Worm (Caenorhabditis elegans) whole organism, L1 larva: ENCODE data around the gene mcp-1.

Experiments used
- C04F5.9 ChIP-seq: sonication (generic microtip); optimal IDR thresholded peaks from 2 replicates; lab custom pipeline; 2016; ENCODE audit warnings: missing genetic modification characterization, missing compliant biosample characterization
- Y116A8C.19 ChIP-seq: sonication (generic microtip); optimal IDR thresholded peaks from 2 replicates; lab custom pipeline; 2016; ENCODE audit warnings: missing compliant biosample characterization, missing genetic modification characterization, borderline replicate concordance
- aha-1 ChIP-seq: fragments of 150-350 bp; optimal IDR thresholded peaks from 2 replicates; lab custom pipeline; 2014; ENCODE audit warnings: missing biosample characterization, missing genetic modification characterization
- aly-2 ChIP-seq: fragments of 150-350 bp; optimal IDR thresholded peaks from 2 replicates; lab custom pipeline; 2014; ENCODE audit warnings: missing biosample characterization, missing genetic modification characterization
- ama-1 ChIP-seq: fragments of 150-350 bp; optimal IDR thresholded peaks from 2 replicates; lab custom pipeline; 2014
- ceh-8 ChIP-seq: fragments of 200-800 bp; sonication (Bioruptor generic); optimal IDR thresholded peaks from 2 replicates; lab custom pipeline; 2018; ENCODE audit warnings: mild to moderate bottlenecking, missing genetic modification characterization, moderate library complexity, missing compliant biosample characterization
- ceh-90 ChIP-seq: sonication (generic microtip); optimal IDR thresholded peaks from 2 replicates; lab custom pipeline; 2016; ENCODE audit warnings: missing genetic modification characterization, missing compliant biosample characterization
- dsc-1 ChIP-seq: sonication (generic microtip); optimal IDR thresholded peaks from 2 replicates; lab custom pipeline; 2016; ENCODE audit warnings: mild to moderate bottlenecking, missing genetic modification characterization, missing compliant biosample characterization
- efl-1 ChIP-seq, 4 experiments: fragments of 150-350 bp; optimal IDR thresholded peaks in 3 of 4; peaks in 1 of 4; 1 replicate in 1 of 4; 2 replicates in 3 of 4; lab custom pipeline; 2014; ENCODE audit warnings: missing biosample characterization in 2 of 4, missing genetic modification characterization in 2 of 4, missing genetic modification reagents in 2 of 4
- egl-13 ChIP-seq: sonication (generic microtip); optimal IDR thresholded peaks from 2 replicates; lab custom pipeline; 2016; ENCODE audit warnings: missing genotype, missing genetic modification reagents, missing genetic modification characterization, missing compliant biosample characterization
- egl-27 ChIP-seq, 2 experiments: fragments of 150-350 bp in 1 of 2; sonication (generic microtip); optimal IDR thresholded peaks; 3 replicates each; lab custom pipeline; 2017 to 2018; ENCODE audit warnings: missing biosample characterization in 2 of 2, missing genetic modification characterization in 2 of 2, missing genetic modification reagents in 2 of 2
- elt-2 ChIP-seq: sonication (generic microtip); optimal IDR thresholded peaks from 2 replicates; lab custom pipeline; 2016; ENCODE audit warnings: missing genetic modification characterization, mild to moderate bottlenecking, inconsistent platforms, missing compliant biosample characterization, missing genetic modification reagents
- elt-3 ChIP-seq, 6 experiments: fragments of 150-350 bp in 1 of 6; sonication (generic microtip); optimal IDR thresholded peaks; 2 replicates each; lab custom pipeline; 2017 to 2018; ENCODE audit warnings: missing biosample characterization in 6 of 6, missing genetic modification characterization in 6 of 6, inconsistent platforms in 1 of 6
- fkh-4 ChIP-seq: sonication (generic microtip); optimal IDR thresholded peaks from 2 replicates; lab custom pipeline; 2016; ENCODE audit warnings: missing compliant biosample characterization, missing genetic modification characterization, borderline replicate concordance
- fos-1 ChIP-seq: fragments of 150-350 bp; optimal IDR thresholded peaks from 2 replicates; lab custom pipeline; 2014; ENCODE audit warnings: missing biosample characterization, missing genetic modification characterization
- hlh-17 ChIP-seq: fragments of 200-800 bp; sonication (Bioruptor generic); optimal IDR thresholded peaks from 2 replicates; lab custom pipeline; 2018; ENCODE audit warnings: missing genetic modification characterization, mild to moderate bottlenecking, missing compliant biosample characterization, moderate library complexity, borderline replicate concordance
- hlh-4 ChIP-seq: sonication (generic microtip); optimal IDR thresholded peaks from 2 replicates; lab custom pipeline; 2016; ENCODE audit warnings: mild to moderate bottlenecking, missing genetic modification characterization, missing compliant biosample characterization
- hpl-2 ChIP-seq: fragments of 150-350 bp; optimal IDR thresholded peaks from 2 replicates; lab custom pipeline; 2014; ENCODE audit warnings: missing biosample characterization, missing genetic modification reagents, missing genetic modification characterization
- lin-13 ChIP-seq: fragments of 150-350 bp; optimal IDR thresholded peaks from 2 replicates; lab custom pipeline; 2014; ENCODE audit warnings: missing biosample characterization, missing genetic modification reagents, missing genetic modification characterization
- lin-15B ChIP-seq: fragments of 150-350 bp; sonication (generic microtip); optimal IDR thresholded peaks from 3 replicates; lab custom pipeline; 2014; ENCODE audit warnings: missing biosample characterization, missing genetic modification characterization
- mdl-1 ChIP-seq, 2 experiments: fragments of 150-350 bp; optimal IDR thresholded peaks; 2 replicates each; lab custom pipeline; 2014 to 2017; ENCODE audit warnings: missing biosample characterization in 2 of 2, missing genetic modification characterization in 2 of 2, inconsistent platforms in 1 of 2
- nhr-11 ChIP-seq: fragments of 150-350 bp; optimal IDR thresholded peaks from 2 replicates; lab custom pipeline; 2014; ENCODE audit warnings: missing biosample characterization, missing genetic modification characterization
- nhr-20 ChIP-seq: sonication (generic microtip); optimal IDR thresholded peaks from 2 replicates; lab custom pipeline; 2016; ENCODE audit warnings: mild to moderate bottlenecking, missing genetic modification characterization, missing compliant biosample characterization
- nhr-47 ChIP-seq: sonication (generic microtip); optimal IDR thresholded peaks from 2 replicates; lab custom pipeline; 2016; ENCODE audit warnings: mild to moderate bottlenecking, missing genetic modification characterization, moderate library complexity, missing compliant biosample characterization
- nhr-71 ChIP-seq: sonication (generic microtip); optimal IDR thresholded peaks from 2 replicates; lab custom pipeline; 2016; ENCODE audit warnings: mild to moderate bottlenecking, missing genetic modification characterization, moderate library complexity, missing compliant biosample characterization
- nhr-77 ChIP-seq: fragments of 150-350 bp; optimal IDR thresholded peaks from 2 replicates; lab custom pipeline; 2014; ENCODE audit warnings: missing biosample characterization, missing genetic modification characterization
- nhr-90 ChIP-seq: sonication (generic microtip); optimal IDR thresholded peaks from 2 replicates; lab custom pipeline; 2016; ENCODE audit warnings: mild to moderate bottlenecking, missing genetic modification characterization, missing compliant biosample characterization; ENCODE audit not compliant: poor library complexity
- pag-3 ChIP-seq: sonication (generic microtip); optimal IDR thresholded peaks from 2 replicates; lab custom pipeline; 2017; ENCODE audit warnings: missing genetic modification characterization, mild to moderate bottlenecking, missing compliant biosample characterization, antibody characterized with exemption, borderline replicate concordance; ENCODE audit not compliant: insufficient read depth
- pax-3 ChIP-seq: fragments of 200-800 bp; sonication (Bioruptor generic); optimal IDR thresholded peaks from 2 replicates; lab custom pipeline; 2018; ENCODE audit warnings: mild to moderate bottlenecking, missing genetic modification characterization, moderate library complexity, missing compliant biosample characterization
- rnt-1 ChIP-seq: sonication (generic microtip); optimal IDR thresholded peaks from 2 replicates; lab custom pipeline; 2016; ENCODE audit warnings: mild to moderate bottlenecking, missing genetic modification characterization, moderate library complexity, missing compliant biosample characterization
- skn-1 ChIP-seq: fragments of 150-350 bp; optimal IDR thresholded peaks from 2 replicates; lab custom pipeline; 2014; ENCODE audit warnings: missing biosample characterization, missing genetic modification characterization
- snpc-4 ChIP-seq: fragments of 150-350 bp; optimal IDR thresholded peaks from 2 replicates; lab custom pipeline; 2014; ENCODE audit warnings: missing biosample characterization, missing genetic modification characterization
- snu-23 ChIP-seq: sonication (generic microtip); optimal IDR thresholded peaks from 2 replicates; lab custom pipeline; 2016; ENCODE audit warnings: missing genetic modification characterization, missing compliant biosample characterization
- sup-37 ChIP-seq: fragments of 200-800 bp; sonication (Bioruptor generic); optimal IDR thresholded peaks from 2 replicates; lab custom pipeline; 2018; ENCODE audit warnings: mild to moderate bottlenecking, missing genetic modification characterization, missing compliant biosample characterization
- swsn-7 ChIP-seq: sonication (generic microtip); optimal IDR thresholded peaks from 2 replicates; lab custom pipeline; 2016; ENCODE audit warnings: missing genetic modification characterization, missing compliant biosample characterization
- tbx-2 ChIP-seq: sonication (generic microtip); optimal IDR thresholded peaks from 2 replicates; lab custom pipeline; 2016; ENCODE audit warnings: missing genetic modification characterization, missing compliant biosample characterization
- unc-130 ChIP-seq: fragments of 150-350 bp; optimal IDR thresholded peaks from 2 replicates; lab custom pipeline; 2017; ENCODE audit warnings: missing biosample characterization, missing genetic modification characterization, inconsistent platforms
- unc-62 ChIP-seq: fragments of 150-350 bp; optimal IDR thresholded peaks from 2 replicates; lab custom pipeline; 2014; ENCODE audit warnings: missing biosample characterization, missing genetic modification reagents, missing genetic modification characterization
- unc-98 ChIP-seq: fragments of 200-800 bp; sonication (Bioruptor generic); IDR thresholded peaks from 2 replicates; pipeline ENCODE4 v1.3.6; 2022; ENCODE audit warnings: missing genetic modification characterization, missing compliant biosample characterization
- xbp-1 ChIP-seq: sonication (generic microtip); optimal IDR thresholded peaks from 2 replicates; lab custom pipeline; 2016; ENCODE audit warnings: missing genetic modification characterization, missing compliant biosample characterization
- ztf-11 ChIP-seq, 2 experiments: sonication (generic microtip); optimal IDR thresholded peaks; 2 replicates each; lab custom pipeline; 2016 to 2017; ENCODE audit warnings: missing genetic modification characterization in 2 of 2, missing biosample characterization in 1 of 2, missing compliant biosample characterization in 1 of 2
- ztf-4 ChIP-seq: fragments of 150-350 bp; optimal IDR thresholded peaks from 2 replicates; lab custom pipeline; 2014; ENCODE audit warnings: missing biosample characterization, missing genetic modification characterization

Gene mcp-1

DNA sequence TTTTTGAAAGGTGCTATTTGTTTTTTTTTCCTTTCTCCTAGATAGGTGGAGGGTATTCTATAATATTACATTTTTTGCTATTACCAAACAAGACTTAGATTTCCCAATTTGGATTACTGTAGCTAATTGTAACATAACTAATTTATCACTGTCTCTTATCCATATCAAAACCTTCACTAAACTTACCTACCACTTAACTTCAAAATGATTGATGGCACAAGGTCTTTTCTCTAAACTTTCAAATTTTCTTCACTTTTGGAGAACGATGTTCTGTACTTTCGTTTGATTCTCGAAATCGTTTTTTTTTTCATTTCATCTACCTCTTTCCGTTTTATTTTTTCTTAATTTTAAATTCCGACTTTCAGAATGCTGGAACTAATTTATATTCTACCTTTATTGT lies 21.8 kb downstream of the mcp-1 start, which contains the start of gene dhs-16:
Gene dhs-16, plus strand, starts transcription at position 366 of the 400 bp plus-strand sequence.
- TF ChIP-seq ama-1 (lab: Kevin White, UChicago) (no peak), efl-1 (optimal IDR thresholded peaks at IDR 0.05; lab: Kevin White, UChicago) (no peak), efl-1 (GFP tag; optimal IDR thresholded peaks at IDR 0.05 in 1 of 2; lab: Kevin White, UChicago) (peak in 1 of 2 experiments; percentile 46)

DNA sequence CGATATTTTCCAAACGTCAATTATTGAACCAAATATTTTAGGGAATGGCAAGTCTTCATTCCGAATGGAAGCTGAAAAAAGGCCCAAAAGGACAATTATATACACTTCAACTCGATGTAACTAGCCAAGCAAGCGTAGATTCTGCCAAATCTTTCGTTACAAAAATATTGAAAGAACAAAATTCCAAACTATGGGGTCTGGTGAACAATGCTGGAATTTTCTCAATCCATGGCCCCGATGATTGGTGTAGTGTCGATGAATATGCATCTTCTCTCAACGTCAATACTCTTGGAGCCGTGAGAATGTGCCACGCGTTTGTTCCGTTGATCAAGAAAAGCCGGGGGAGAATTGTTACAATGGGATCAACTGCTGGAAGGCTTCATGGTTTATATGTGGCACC lies 22.6 kb downstream of the mcp-1 start:
- no peak for TF ChIP-seq hpl-2 (GFP tag; lab: Kevin White, UChicago)
- TF ChIP-seq lin-15B (tag; lab: Kevin White, UChicago): no peak
- no peak for TF ChIP-seq nhr-71 (tag; lab: Kevin White, UChicago)
- TF ChIP-seq fkh-4: no peak
- no peak for TF ChIP-seq unc-62 (GFP tag; lab: Kevin White, UChicago)
- TF ChIP-seq snu-23 (GFP tag; lab: Kevin White, UChicago): no peak
- no peak for TF ChIP-seq tbx-2
- no peak for TF ChIP-seq ztf-11 (tag; optimal IDR thresholded peaks at IDR 0.05; lab: Kevin White, UChicago)
- TF ChIP-seq nhr-90: no peak
- TF ChIP-seq pag-3 (tag; lab: Kevin White, UChicago): no peak
- no peak for TF ChIP-seq hlh-4 (tag; lab: Kevin White, UChicago)
- TF ChIP-seq efl-1 (optimal IDR thresholded peaks at IDR 0.05; lab: Kevin White, UChicago): no peak
- TF ChIP-seq efl-1 (GFP tag; optimal IDR thresholded peaks at IDR 0.05 in 1 of 2; lab: Kevin White, UChicago): no peak
- no peak for TF ChIP-seq ztf-4
- no peak for TF ChIP-seq nhr-77 (tag; lab: Kevin White, UChicago)
- no peak for TF ChIP-seq fos-1 (tag; lab: Kevin White, UChicago)
- TF ChIP-seq xbp-1 (tag; lab: Kevin White, UChicago): no peak

DNA sequence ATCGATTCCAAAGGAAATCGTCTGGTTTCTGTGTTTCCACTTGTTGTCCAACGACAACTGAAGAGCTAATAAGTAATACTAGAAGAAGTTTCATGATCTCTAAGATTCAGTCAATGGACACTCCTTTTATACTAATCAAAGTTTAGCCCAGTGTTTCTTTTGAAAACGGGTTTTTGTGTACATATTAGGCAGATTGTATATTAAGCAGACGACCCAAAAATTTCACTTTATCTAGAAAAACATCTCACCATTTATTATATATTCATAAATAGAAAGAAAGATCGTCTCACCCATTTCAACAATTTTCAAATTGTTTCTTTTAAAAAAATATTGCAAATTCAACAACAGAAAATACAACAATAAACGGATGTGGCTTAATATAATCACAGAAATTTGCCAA lies 25.1 kb downstream of the mcp-1 start, which contains the start of gene C10F3.7:
Gene C10F3.7, minus strand, starts transcription at position 101 of the 400 bp plus-strand sequence.
- TF ChIP-seq lin-13 (no peak), aly-2 (tag; lab: Kevin White, UChicago) (no peak), hpl-2 (GFP tag; lab: Kevin White, UChicago) (no peak), C04F5.9 (tag; lab: Kevin White, UChicago) (no peak), hlh-17 (GFP tag; lab: Kevin White, UChicago) (no peak)
- TF ChIP-seq, all 84 proteins: peak for 0

ce11 chrV:5990383-5990782 lies 28.8 kb downstream of the mcp-1 start, which contains the start of gene fut-8:
Gene fut-8, minus strand, starts transcription at chrV:5990483.
- no peak for TF ChIP-seq sup-37 (GFP tag; lab: Kevin White, UChicago)
- TF ChIP-seq dsc-1 (tag; lab: Kevin White, UChicago): peak; percentile 43
- no peak for TF ChIP-seq ceh-90 (tag; lab: Kevin White, UChicago)

DNA sequence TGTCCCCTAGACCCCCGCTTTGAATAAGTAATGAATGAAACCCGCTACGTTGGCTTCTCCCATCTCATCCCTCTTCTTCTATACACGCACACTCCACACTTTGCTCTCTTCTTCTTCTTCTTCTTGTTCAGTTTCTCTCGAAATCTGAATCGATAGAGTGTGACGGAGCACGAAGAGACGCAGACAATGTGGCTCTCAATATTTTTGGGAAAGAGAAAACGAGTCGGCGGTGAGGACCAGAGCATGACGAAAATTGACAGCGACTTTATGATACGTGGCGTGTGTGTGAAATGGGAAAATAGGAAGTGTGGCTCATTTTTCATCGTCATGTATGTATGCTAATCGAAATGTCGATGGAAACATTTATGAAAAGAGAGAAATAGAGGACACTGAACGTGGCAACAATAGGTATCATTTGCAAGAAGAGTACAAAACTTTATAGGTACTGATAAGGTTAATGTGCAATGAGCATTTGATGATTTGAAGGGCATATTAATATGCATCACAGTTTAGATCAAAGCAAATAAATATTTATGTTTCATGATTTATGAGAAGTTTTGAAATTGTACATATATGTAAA lies 30.0 kb downstream of the mcp-1 start:
- TF ChIP-seq aha-1 (tag; lab: Kevin White, UChicago) (no peak), pax-3 (peak; percentile 10), nhr-20 (tag; lab: Kevin White, UChicago) (peak; percentile 22), unc-98 (GFP tag; lab: Robert Waterston, UW) (no peak), xbp-1 (tag; lab: Kevin White, UChicago) (peak; percentile 56), snu-23 (GFP tag; lab: Kevin White, UChicago) (peak; percentile 59), egl-27 (tag; optimal IDR thresholded peaks at IDR 0.05; lab: Kevin White, UChicago) (peak in 1 of 2 experiments; percentile 1), ztf-4 (no peak), egl-13 (peak; percentile 19), unc-130 (tag; lab: Kevin White, UChicago) (peak; percentile 1), swsn-7 (tag; lab: Kevin White, UChicago) (peak; percentile 57), nhr-11 (no peak), ceh-8 (GFP tag; lab: Kevin White, UChicago) (peak; percentile 47), elt-3 (tag; optimal IDR thresholded peaks at IDR 0.05; lab: Kevin White, UChicago) (no peak), nhr-90 (no peak), Y116A8C.19 (no peak), elt-2 (tag; lab: Kevin White, UChicago) (peak; percentile 39), rnt-1 (tag; lab: Kevin White, UChicago) (peak; percentile 56), skn-1 (tag; lab: Kevin White, UChicago) (peak; percentile 0), lin-13 (no peak), snpc-4 (tag; lab: Kevin White, UChicago) (peak; percentile 5), nhr-47 (peak; percentile 50), unc-62 (GFP tag; lab: Kevin White, UChicago) (no peak), mdl-1 (tag; optimal IDR thresholded peaks at IDR 0.05; lab: Kevin White, UChicago) (peak in 1 of 2 experiments; percentile 37)
